Worm (Caenorhabditis elegans) whole organism, mixed stage, embryonic: ENCODE data around the gene rfs-1.

Experiments used
- blmp-1 ChIP-seq: fragments of 150-350 bp; optimal IDR thresholded peaks from 2 replicates; lab custom pipeline; 2014; ENCODE audit warnings: missing biosample characterization, missing genetic modification characterization
- ceh-39 ChIP-seq: fragments of 150-350 bp; optimal IDR thresholded peaks from 2 replicates; lab custom pipeline; 2014; ENCODE audit warnings: missing biosample characterization, missing genetic modification characterization
- ceh-43 ChIP-seq: fragments of 200-800 bp; sonication (Bioruptor generic); optimal IDR thresholded peaks from 2 replicates; lab custom pipeline; 2018; ENCODE audit warnings: mild to moderate bottlenecking, missing genetic modification characterization, moderate library complexity, missing compliant biosample characterization
- ceh-83 ChIP-seq: fragments of 200-800 bp; sonication (Bioruptor generic); optimal IDR thresholded peaks from 2 replicates; lab custom pipeline; 2018; ENCODE audit warnings: mild to moderate bottlenecking, missing genetic modification characterization, missing compliant biosample characterization
- ces-1 ChIP-seq: fragments of 150-350 bp; optimal IDR thresholded peaks from 2 replicates; lab custom pipeline; 2014; ENCODE audit warnings: missing biosample characterization, missing genetic modification reagents, missing genetic modification characterization
- cnd-1 ChIP-seq: fragments of 200-800 bp; sonication (Bioruptor generic); optimal IDR thresholded peaks from 2 replicates; lab custom pipeline; 2018; ENCODE audit warnings: mild to moderate bottlenecking, missing genetic modification characterization, missing compliant biosample characterization
- drap-1 ChIP-seq: fragments of 200-800 bp; sonication (Bioruptor generic); optimal IDR thresholded peaks from 3 replicates; lab custom pipeline; 2018; ENCODE audit warnings: mild to moderate bottlenecking, missing genetic modification characterization, missing compliant biosample characterization
- elt-1 ChIP-seq: sonication (generic microtip); optimal IDR thresholded peaks from 2 replicates; lab custom pipeline; 2017; ENCODE audit warnings: missing genetic modification characterization, mild to moderate bottlenecking, missing compliant biosample characterization, antibody characterized with exemption, moderate library complexity, borderline replicate concordance; ENCODE audit not compliant: insufficient read depth
- elt-3 ChIP-seq: fragments of 150-350 bp; optimal IDR thresholded peaks from 2 replicates; lab custom pipeline; 2014; ENCODE audit warnings: missing biosample characterization, missing genetic modification characterization
- flh-1 ChIP-seq: fragments of 200-800 bp; sonication (Bioruptor generic); optimal IDR thresholded peaks from 2 replicates; lab custom pipeline; 2018; ENCODE audit warnings: mild to moderate bottlenecking, missing genetic modification characterization, moderate library complexity, missing compliant biosample characterization
- hlh-1 ChIP-seq: fragments of 150-350 bp; optimal IDR thresholded peaks from 2 replicates; lab custom pipeline; 2014; ENCODE audit warnings: missing biosample characterization, missing genetic modification reagents, missing genetic modification characterization
- lin-13 ChIP-seq: fragments of 150-350 bp; optimal IDR thresholded peaks from 2 replicates; lab custom pipeline; 2014; ENCODE audit warnings: missing biosample characterization, missing genetic modification characterization
- lin-32 ChIP-seq: fragments of 200-800 bp; sonication (Bioruptor generic); optimal IDR thresholded peaks from 2 replicates; lab custom pipeline; 2018; ENCODE audit warnings: mild to moderate bottlenecking, missing genetic modification characterization, missing compliant biosample characterization
- mep-1 ChIP-seq: fragments of 150-350 bp; optimal IDR thresholded peaks from 2 replicates; lab custom pipeline; 2017; ENCODE audit warnings: missing biosample characterization, missing genetic modification reagents, missing genetic modification characterization, inconsistent platforms
- mls-2 ChIP-seq: sonication (generic microtip); optimal IDR thresholded peaks from 2 replicates; lab custom pipeline; 2016; ENCODE audit warnings: mild to moderate bottlenecking, missing genetic modification characterization, moderate library complexity, missing compliant biosample characterization
- nhr-2 ChIP-seq: fragments of 150-350 bp; optimal IDR thresholded peaks from 2 replicates; lab custom pipeline; 2014; ENCODE audit warnings: missing biosample characterization, missing genetic modification characterization
- nhr-237 ChIP-seq: fragments of 150-350 bp; optimal IDR thresholded peaks from 2 replicates; lab custom pipeline; 2014; ENCODE audit warnings: missing biosample characterization, missing genetic modification characterization
- nhr-28 ChIP-seq: fragments of 150-350 bp; optimal IDR thresholded peaks from 2 replicates; lab custom pipeline; 2014; ENCODE audit warnings: missing biosample characterization, missing genetic modification characterization
- sem-2 ChIP-seq: fragments of 200-800 bp; sonication (Bioruptor generic); optimal IDR thresholded peaks from 2 replicates; lab custom pipeline; 2018; ENCODE audit warnings: mild to moderate bottlenecking, missing genetic modification characterization, missing compliant biosample characterization
- snpc-4 ChIP-seq: fragments of 150-350 bp; optimal IDR thresholded peaks from 2 replicates; lab custom pipeline; 2014; ENCODE audit warnings: missing biosample characterization, missing genetic modification characterization
- tbx-8 ChIP-seq: fragments of 200-800 bp; sonication (Bioruptor generic); optimal IDR thresholded peaks from 2 replicates; lab custom pipeline; 2018; ENCODE audit warnings: mild to moderate bottlenecking, missing genetic modification characterization, moderate library complexity, missing compliant biosample characterization
- unc-39 ChIP-seq: fragments of 150-350 bp; optimal IDR thresholded peaks from 2 replicates; lab custom pipeline; 2014; ENCODE audit warnings: missing biosample characterization, missing genetic modification characterization
- zip-8 ChIP-seq: fragments of 150-350 bp; optimal IDR thresholded peaks from 2 replicates; lab custom pipeline; 2014; ENCODE audit warnings: missing biosample characterization, missing genetic modification characterization
- ztf-11 ChIP-seq: fragments of 150-350 bp; optimal IDR thresholded peaks from 2 replicates; lab custom pipeline; 2014; ENCODE audit warnings: missing biosample characterization, missing genetic modification characterization

The rfs-1 gene

DNA sequence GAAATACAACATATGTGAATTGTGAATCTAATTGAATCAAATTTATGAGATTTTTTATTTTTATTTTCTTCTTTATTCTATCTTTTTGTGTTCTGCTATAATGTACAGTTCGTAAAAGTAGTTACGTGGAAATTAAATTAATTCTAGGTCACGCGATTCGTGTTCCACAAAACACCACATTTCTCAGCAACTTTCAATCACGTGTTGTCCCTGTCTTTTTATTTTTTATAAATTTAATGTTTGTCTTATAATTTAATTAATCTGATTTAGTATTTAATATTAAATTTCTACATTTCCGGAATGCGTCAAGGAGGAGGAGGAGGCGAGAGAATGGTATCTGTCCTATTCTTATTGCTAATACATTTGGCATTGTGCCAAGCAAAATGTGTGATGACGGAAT lies 31.8 kb downstream of the rfs-1 start, which contains the start of gene ncr-2:
ncr-2 (plus strand) TSS at position 301 of the 400 bp plus-strand sequence.
- TF ChIP-seq ceh-83 (GFP tag; lab: Kevin White, UChicago): no peak
- TF ChIP-seq mls-2 (tag; lab: Kevin White, UChicago): no peak
- TF ChIP-seq lin-32 (GFP tag; lab: Kevin White, UChicago): no peak
- no peak for TF ChIP-seq flh-1
- no peak for TF ChIP-seq sem-2 (GFP tag; lab: Kevin White, UChicago)
- no peak for TF ChIP-seq ceh-39
- no peak for TF ChIP-seq nhr-237 (tag; lab: Kevin White, UChicago)
- no peak for TF ChIP-seq zip-8 (tag; lab: Kevin White, UChicago)
- TF ChIP-seq drap-1 (GFP tag; lab: Kevin White, UChicago): no peak
- TF ChIP-seq ztf-11: no peak
- TF ChIP-seq unc-39 (tag; lab: Kevin White, UChicago): no peak
- no peak for TF ChIP-seq ceh-43
- no peak for TF ChIP-seq nhr-28 (tag; lab: Kevin White, UChicago)
- TF ChIP-seq, all 35 proteins: peak for 0

DNA sequence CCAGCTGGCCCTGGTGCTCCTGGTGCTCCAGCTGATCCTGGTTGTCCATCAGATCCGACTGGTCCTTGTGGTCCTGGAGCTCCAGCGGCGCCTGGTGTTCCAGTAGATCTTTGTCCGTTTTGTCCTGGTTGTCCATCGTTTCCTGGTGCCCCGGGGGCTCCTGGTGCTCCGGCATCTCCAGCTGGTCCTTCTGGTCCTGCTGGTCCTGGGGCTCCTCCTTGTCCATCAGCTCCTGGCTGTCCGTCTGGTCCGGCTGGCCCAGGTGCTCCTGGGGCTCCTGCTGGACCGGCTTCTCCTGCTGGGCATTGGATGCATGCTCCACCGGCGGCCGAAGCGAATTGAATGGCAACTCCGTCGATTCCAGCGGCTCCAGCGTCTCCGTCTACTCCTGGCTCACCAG lies 36.3 kb downstream of the rfs-1 start:
- no peak for TF ChIP-seq ceh-83 (GFP tag; lab: Kevin White, UChicago)

DNA sequence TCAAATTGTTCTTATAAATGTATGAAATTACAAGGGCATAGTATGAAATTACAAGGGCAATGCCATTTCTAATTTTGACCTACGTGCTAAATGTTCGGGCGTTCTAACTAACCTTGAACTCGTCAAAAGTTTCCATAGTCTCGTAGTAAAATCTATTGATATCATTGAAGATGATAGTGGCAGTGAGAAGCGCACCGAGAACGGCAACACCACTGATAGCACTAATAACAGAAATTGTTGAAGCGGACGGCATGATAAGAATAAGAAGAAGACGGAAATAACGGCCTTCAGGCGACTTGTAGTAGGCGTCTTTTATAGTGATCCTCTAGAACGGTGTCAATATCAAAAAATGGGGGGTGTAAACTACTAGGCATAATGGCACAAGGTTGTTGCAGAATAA lies 37.1 kb downstream of the rfs-1 start, which contains the start of gene col-91:
col-91 (minus strand) TSS at position 288 of the 400 bp plus-strand sequence.
- no peak for TF ChIP-seq elt-1 (tag; lab: Kevin White, UChicago)

DNA sequence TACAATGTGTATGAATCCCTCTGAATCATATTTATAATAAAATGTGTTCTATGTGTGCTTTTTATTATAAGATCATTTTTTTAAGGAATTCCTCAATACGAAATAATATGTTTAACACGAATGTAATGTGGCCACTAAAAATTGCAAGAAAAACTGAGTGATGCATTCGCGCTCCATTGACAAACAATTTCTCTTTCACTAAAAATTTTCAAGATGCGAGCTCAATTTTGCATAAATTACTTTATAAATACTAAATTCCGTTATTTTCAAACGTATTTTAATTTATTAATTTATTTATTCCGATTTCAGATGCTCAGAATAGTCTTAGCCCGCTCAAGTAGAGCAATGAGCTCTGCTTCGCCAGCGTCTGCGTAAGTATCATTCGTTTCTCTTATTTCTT lies 39.5 kb downstream of the rfs-1 start, which contains the start of gene mrps-9:
mrps-9 (plus strand) TSS at position 310 of the 400 bp plus-strand sequence.
- peak; percentile 58 for TF ChIP-seq ceh-83 (GFP tag; lab: Kevin White, UChicago)
- no peak for TF ChIP-seq nhr-237 (tag; lab: Kevin White, UChicago)
- peak; percentile 0 for TF ChIP-seq blmp-1
- no peak for TF ChIP-seq ces-1
- TF ChIP-seq cnd-1 (tag; lab: Kevin White, UChicago): no peak

DNA sequence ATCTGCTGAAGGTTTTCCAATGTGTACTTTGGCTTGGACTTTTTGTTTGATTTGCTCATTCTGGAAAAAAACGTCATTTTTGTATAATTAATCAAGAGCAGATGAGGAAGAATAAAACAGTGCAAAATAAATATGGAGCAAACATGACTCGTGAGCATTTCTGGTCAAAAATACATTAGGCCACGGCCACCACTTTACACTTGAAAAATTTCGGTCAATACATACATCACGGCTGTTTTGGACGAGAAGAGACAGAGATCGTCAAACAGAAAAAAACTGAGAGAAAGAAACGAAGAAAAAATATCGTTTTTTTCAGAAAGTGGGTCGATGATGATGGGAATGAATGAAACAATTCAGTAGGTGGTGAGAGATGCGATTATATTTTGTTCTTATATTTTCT lies 42.0 kb downstream of the rfs-1 start, which contains the start of the genes F09G8.7 and crn-7:
F09G8.7 (minus strand) TSS at position 60 of the 400 bp plus-strand sequence.
crn-7 (plus strand) TSS at position 236 of the 400 bp plus-strand sequence.
- no peak for TF ChIP-seq ceh-39
- no peak for TF ChIP-seq nhr-237 (tag; lab: Kevin White, UChicago)
- peak; percentile 2 for TF ChIP-seq mep-1 (tag; lab: Kevin White, UChicago)

DNA sequence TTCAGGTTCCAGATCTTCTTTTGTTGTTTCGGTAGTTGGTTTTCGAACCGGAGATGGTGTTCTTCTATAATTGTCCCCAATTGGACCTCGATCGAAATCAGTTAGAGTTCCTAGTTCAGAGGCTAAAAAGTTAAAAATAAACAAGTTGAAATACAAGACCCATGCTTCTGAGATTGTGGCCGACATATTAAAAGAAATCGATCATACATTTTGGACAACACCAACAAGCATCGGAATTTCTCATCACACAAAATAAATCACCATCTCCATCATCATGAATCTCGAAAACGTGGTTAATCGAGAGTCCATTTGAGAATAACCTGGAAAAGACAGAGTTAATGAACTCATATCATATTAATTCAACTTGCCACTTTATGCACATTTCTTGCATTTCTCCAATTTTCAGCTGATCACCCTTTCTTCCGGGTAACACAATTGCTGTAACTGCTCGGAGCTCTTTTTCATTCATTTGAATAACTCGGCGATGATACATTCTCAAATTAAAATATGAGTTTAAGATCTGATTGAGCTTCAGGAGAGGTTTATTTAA lies 45.5 kb downstream of the rfs-1 start, which contains the start of the genes mps-4 and F09G8.10:
mps-4 (minus strand) TSS at position 101 of the 550 bp plus-strand sequence.
F09G8.10 (minus strand) TSS at position 500 of the 550 bp plus-strand sequence.
- no peak for TF ChIP-seq hlh-1 (tag; lab: Kevin White, UChicago)
- TF ChIP-seq blmp-1: no peak
- no peak for TF ChIP-seq elt-3 (tag; lab: Kevin White, UChicago)
- no peak for TF ChIP-seq tbx-8 (GFP tag; lab: Kevin White, UChicago)
- no peak for TF ChIP-seq snpc-4
- no peak for TF ChIP-seq flh-1
- no peak for TF ChIP-seq drap-1 (GFP tag; lab: Kevin White, UChicago)
- no peak for TF ChIP-seq lin-13 (tag; lab: Kevin White, UChicago)
- no peak for TF ChIP-seq nhr-237 (tag; lab: Kevin White, UChicago)
- no peak for TF ChIP-seq ztf-11

DNA sequence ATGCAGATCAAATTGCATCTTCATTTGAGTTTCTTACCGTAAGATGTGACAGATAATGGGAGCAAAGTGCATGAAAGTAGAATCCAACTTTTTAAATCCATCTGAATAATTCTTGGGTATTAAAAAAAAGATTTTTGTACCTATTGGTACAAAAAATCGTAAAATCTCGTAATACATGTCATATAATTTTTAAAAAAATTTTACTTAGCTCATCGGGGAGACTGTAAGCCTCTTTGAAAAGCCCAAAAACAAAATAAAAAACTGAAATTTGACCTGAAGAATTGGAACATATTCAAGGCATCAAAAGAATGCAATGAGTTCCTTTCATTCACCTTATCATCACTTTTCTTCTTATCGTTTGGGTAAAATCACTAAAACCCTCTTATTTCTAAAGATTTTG lies 49.6 kb downstream of the rfs-1 start, which contains the start of gene clec-160:
clec-160 (minus strand) TSS at position 101 of the 400 bp plus-strand sequence.
- TF ChIP-seq snpc-4: no peak

DNA sequence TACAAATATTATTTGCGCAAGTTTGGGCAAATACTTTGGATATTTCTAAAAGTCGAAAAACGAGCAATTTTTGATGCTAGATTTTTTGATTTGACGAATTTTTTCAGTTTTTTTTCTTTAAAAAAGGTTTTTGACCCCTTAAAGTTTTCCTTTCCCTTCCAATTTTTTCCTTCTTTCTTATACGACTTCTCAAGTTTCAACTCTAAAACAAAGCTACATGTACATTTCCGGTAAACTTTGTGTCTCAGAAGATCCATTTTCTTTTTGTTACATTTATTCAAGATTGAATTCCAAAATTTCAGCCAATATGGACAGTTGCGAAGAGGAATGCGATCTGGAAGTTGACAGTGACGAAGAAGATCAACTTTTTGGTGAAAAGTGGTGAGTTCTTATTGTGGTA lies 52.5 kb downstream of the rfs-1 start, which contains the start of gene mig-10:
mig-10 (plus strand) TSS at position 301 of the 400 bp plus-strand sequence.
- TF ChIP-seq nhr-2 (tag; lab: Kevin White, UChicago) (no peak), mep-1 (tag; lab: Kevin White, UChicago) (no peak), ceh-43 (no peak)
